Worm (Caenorhabditis elegans): ENCODE data around the gene str-162.

str-162 gene

DNA sequence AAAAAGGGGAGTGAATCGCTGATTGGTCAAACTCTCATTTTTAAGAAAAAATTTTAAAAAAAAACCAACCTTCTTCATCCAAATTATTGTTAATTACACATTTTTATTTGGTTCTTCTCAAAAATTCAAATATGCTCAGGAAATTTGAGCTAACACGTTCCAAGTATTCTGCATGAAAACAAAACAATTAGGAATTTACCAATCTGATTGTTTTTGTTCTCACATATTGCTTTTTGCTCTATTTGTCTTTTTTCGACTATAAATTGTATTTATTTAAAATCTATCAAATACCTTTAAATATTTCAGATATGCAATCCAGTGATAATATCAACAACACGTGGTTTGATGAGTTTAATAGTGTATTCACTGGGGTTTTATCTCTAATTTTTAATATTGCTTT is 20.1 kb downstream of the str-162 start, which contains the start of gene srm-1:
srm-1 (plus strand) TSS at position 301 of the 400 bp plus-strand sequence.
- TF ChIP-seq zag-1 (tag; optimal IDR thresholded peaks at IDR 0.05) (no peak), F44E2.7 (GFP tag; IDR thresholded peaks at IDR 0.05) (no peak), dpl-1 (GFP tag; optimal IDR thresholded peaks at IDR 0.05) (no peak), daf-19 (GFP tag; conservative IDR thresholded peaks at IDR 0.05) (no peak), ztf-7 (tag; optimal IDR thresholded peaks at IDR 0.05) (no peak), jun-1 (tag; optimal IDR thresholded peaks at IDR 0.05) (no peak), dve-1 (tag; optimal IDR thresholded peaks at IDR 0.05; ENCODE audit: insufficient read depth) (no peak), nhr-102 (tag; optimal IDR thresholded peaks at IDR 0.05) (no peak)

DNA sequence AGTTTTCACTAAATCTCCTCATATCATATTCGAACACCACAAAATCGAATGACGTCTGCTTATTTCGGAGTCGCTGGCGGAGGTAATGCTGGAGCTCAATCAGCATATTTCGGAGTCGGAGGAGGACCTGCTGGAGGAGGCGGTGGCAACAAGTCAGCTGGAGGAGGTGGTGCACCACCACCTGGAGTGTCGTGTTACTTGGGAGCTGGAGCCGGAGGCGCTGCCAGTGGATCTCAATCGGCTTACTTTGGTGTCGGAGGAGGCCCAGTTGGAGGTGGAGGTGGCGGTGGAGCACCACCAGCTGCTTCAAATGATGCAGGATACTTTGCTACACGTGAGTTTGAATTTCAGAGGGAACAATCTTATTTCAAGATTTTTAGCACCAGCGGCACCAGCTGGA is 24.3 kb downstream of the str-162 start, which contains the start of gene ssq-4:
ssq-4 (plus strand) TSS at position 19 of the 400 bp plus-strand sequence.
- TF ChIP-seq set-16 (GFP tag; IDR thresholded peaks at IDR 0.05), result peak; percentile 83

DNA sequence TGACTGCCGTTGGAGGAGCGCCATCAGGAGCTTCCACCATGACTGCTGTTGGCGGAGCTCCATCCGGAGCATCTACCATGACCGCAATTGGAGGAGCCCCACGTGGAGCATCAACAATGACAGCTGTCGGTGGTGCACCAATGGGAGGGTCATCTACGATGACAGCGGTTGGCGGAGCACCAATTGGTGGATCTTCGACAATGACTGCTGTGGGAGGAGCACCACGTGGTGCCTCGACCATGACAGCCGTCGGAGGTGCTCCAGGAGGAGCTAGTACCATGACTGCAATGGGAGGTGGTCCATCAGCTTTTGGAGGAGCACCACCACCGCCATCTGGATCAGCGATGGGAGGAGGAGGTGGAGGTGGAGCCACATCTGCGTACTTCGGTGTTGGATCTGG is 24.9 kb downstream of the str-162 start, which contains the start of gene T28H11.7:
T28H11.7 (minus strand) TSS at position 101 of the 400 bp plus-strand sequence.
- TF ChIP-seq set-16 (GFP tag; IDR thresholded peaks at IDR 0.05), result peak; percentile 82

DNA sequence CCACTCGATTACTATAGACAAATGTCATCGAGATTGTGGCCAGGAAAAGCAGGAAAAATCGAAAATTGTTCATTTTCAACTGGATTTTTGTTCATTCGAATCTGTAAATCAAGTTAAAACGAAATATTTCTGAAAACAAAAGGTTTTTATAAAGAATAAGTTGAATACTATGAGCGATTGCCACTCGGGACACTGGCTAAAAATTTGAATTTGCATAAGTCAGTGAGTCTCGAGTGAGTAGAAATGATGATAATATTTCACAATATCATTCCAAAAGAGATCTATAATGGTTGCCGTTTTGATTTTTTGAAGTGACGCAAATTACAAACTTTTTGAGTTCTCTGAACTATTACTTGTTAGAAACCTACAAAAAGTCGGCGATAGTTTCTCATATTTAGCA is 28.3 kb downstream of the str-162 start, which contains the start of gene T28H11.8:
T28H11.8 (minus strand) TSS at position 101 of the 400 bp plus-strand sequence.
- TF ChIP-seq aha-1 (tag) (peak; percentile 30), nhr-237 (tag; optimal IDR thresholded peaks at IDR 0.05) (no peak), snpc-1.2 (GFP tag; IDR thresholded peaks at IDR 0.05) (no peak), zfp-3 (GFP tag; conservative IDR thresholded peaks at IDR 0.05) (no peak), ctbp-1 (GFP tag; IDR thresholded peaks at IDR 0.05) (no peak)

DNA sequence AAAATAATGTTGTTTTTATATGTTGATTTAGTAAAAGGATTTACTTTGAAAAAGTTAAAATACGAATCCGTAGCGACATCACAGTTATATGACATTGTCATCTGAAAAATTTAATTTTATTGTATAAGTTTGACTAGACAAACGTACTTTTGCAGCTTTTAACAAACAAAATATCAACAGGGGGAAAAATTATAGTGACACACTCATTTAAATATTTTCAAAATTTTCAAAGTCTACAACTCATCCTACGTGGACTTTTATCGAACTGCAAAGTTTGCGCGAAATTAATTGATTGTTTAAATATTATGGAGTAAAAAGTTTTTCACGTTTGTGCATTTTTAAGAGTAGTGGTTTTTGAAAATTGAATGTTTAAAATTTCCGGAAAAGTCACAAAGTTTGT is 33.5 kb downstream of the str-162 start, which contains the start of gene C09B9.85:
C09B9.85 (minus strand) TSS at position 101 of the 400 bp plus-strand sequence.
- no peak for TF ChIP-seq mep-1 (tag; optimal IDR thresholded peaks at IDR 0.05)
- no peak for TF ChIP-seq tag-97 (GFP tag; IDR thresholded peaks at IDR 0.05)
- no peak for TF ChIP-seq mdt-29 (GFP tag; IDR thresholded peaks at IDR 0.05)
- TF ChIP-seq madf-9 (GFP tag; conservative IDR thresholded peaks at IDR 0.05), result no peak
- TF ChIP-seq mxl-2 (GFP tag; conservative IDR thresholded peaks at IDR 0.05), result no peak
- no peak for TF ChIP-seq attf-4 (tag; optimal IDR thresholded peaks at IDR 0.05)
- no peak for TF ChIP-seq lin-13 (GFP tag; optimal IDR thresholded peaks at IDR 0.05)
- no peak for TF ChIP-seq duxl-1 (tag; optimal IDR thresholded peaks at IDR 0.05; ENCODE audit: poor library complexity)

DNA sequence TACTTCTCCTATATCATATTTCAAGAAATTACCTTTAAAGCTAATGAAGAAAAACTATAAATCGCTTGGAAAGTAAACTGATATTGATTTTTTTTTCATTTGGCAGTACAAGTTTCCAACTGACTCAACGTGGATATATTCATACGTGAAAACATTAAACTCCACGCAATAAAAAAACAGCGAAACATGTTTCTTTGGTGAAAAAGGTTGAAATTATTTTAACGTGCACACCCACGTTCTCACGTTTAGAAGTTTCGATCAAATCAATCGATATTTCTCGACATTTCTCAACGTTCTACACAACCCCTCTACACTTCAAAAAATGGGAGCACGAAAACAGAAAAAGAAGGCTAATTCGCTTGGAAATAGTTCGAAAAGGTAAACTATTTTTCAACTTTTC is 36.8 kb downstream of the str-162 start, which contains the start of the genes best-6 and C09B9.2:
best-6 (minus strand) TSS at position 101 of the 400 bp plus-strand sequence.
C09B9.2 (plus strand) TSS at position 314 of the 400 bp plus-strand sequence.
- TF ChIP-seq unc-130 (GFP tag; optimal IDR thresholded peaks at IDR 0.05) (no peak), unc-62 (GFP tag; optimal IDR thresholded peaks at IDR 0.05 in 1 of 2) (peak in 1 of 2 experiments; percentile 87), unc-62 (tag; optimal IDR thresholded peaks at IDR 0.05) (no peak)

DNA sequence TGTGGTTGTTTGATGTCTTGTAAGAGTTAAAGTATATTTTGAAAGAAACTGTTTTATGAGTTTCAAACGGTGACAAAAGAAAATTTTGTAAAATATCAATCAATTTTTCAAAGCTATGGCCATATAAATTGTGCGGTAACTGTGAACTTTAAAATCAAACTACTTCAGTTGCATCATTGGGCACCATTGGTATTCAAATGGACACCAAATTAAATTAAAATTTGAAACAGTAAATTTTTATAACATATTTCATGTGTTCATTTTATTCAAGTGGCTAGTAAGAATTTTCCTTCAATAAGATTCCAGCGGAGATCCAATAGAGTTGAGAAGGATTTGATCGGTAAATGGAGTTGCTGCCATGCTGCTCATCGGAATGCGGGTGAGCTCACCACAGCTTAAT is 39.2 kb downstream of the str-162 start:
- TF ChIP-seq dve-1 (tag; optimal IDR thresholded peaks at IDR 0.05; ENCODE audit: insufficient read depth), result no peak
- no peak for TF ChIP-seq rbr-2 (tag; optimal IDR thresholded peaks at IDR 0.05)
- TF ChIP-seq aha-1 (tag), result peak; percentile 90

DNA sequence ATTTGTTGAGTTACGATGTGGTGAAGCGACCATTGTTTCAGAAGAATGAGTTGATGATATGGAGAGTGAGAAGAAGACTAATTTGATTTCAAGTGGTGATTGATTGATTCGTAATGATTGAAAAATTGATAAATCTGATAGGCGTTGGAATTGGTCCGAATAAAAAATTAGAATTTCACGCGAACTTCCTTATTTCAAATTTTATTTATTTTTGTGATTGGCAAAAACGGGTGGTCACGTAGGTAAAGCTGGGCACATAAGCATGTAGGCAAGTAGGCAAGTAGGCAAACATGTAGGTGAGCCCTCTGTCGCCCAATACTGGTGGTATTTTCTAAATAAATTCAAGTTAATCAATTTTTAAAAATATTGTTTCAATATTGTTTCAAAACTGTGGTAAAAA is 41.1 kb downstream of the str-162 start, which contains the start of gene C09B9.4:
C09B9.4 (minus strand) TSS at position 101 of the 400 bp plus-strand sequence.
- TF ChIP-seq lim-7 (GFP tag; IDR thresholded peaks at IDR 0.05), result no peak
- no peak for TF ChIP-seq zip-2 (tag; optimal IDR thresholded peaks at IDR 0.05)
- TF ChIP-seq dmd-8 (GFP tag; IDR thresholded peaks at IDR 0.05), result no peak
- no peak for TF ChIP-seq dve-1 (tag; optimal IDR thresholded peaks at IDR 0.05; ENCODE audit: insufficient read depth)
- TF ChIP-seq nhr-28 (tag; optimal IDR thresholded peaks at IDR 0.05), result no peak
- no peak for TF ChIP-seq zag-1 (tag; optimal IDR thresholded peaks at IDR 0.05)
- no peak for TF ChIP-seq nhr-76 (tag; optimal IDR thresholded peaks at IDR 0.05)
- no peak for TF ChIP-seq ceh-62 (tag; optimal IDR thresholded peaks at IDR 0.05)
- no peak for TF ChIP-seq spr-1 (tag; optimal IDR thresholded peaks at IDR 0.05)
- no peak for TF ChIP-seq snpc-1.2 (GFP tag; IDR thresholded peaks at IDR 0.05)
- no peak for TF ChIP-seq lir-3 (tag; optimal IDR thresholded peaks at IDR 0.05)

Data from whole organism, L4 larva.